Worm (Caenorhabditis elegans): ENCODE measurements around the gene Y110A2AL.9.

DNA sequence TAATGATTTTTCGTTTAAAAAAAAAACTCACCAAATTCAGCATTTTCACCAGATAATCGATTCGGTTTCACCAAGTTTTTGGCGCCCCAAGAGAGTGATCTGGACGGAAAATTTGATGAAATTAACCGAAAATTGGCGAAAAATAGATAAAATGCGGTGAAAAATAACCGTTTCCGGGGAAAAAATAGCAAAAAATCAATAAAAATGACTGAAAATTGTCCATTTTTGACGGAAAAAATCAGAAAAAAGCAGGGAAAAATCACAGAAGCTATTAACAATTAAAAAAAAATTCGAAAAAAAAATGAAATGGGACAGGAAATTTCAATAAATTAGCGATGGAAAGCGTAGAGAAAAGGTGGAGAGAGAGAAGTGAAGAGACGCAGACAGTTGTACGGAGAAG is 47.1 kb upstream of the Y110A2AL.9 start, which contains the start of gene ubc-15:
- TF ChIP-seq pha-4 (tag; optimal IDR thresholded peaks at IDR 0.05) (no peak), pros-1 (tag; optimal IDR thresholded peaks at IDR 0.05) (no peak), dve-1 (tag; optimal IDR thresholded peaks at IDR 0.05) (no peak)
